Fruit fly (Drosophila melanogaster) whole organism, wandering third instar larva: Measurements from ENCODE around the gene Swt1.
A peak's percentile ranks its signal among the peaks of the same experiment; 100 is the strongest.

ENCODE experiments used
- Abd-B ChIP-seq: fragments of >200 bp; optimal IDR thresholded peaks from 2 replicates; lab custom pipeline; 2017; ENCODE audit warnings: missing biosample characterization, missing genetic modification characterization
- CG32264 ChIP-seq: fragments of 200-800 bp; sonication (Bioruptor generic); optimal IDR thresholded peaks from 2 replicates; lab custom pipeline; 2016; ENCODE audit warnings: missing biosample characterization, missing genetic modification characterization
- CG9705 ChIP-seq: fragments of 200-800 bp; sonication (Bioruptor generic); optimal IDR thresholded peaks from 2 replicates; lab custom pipeline; 2018; ENCODE audit warnings: missing biosample characterization, mild to moderate bottlenecking, missing genetic modification characterization
- CrebA ChIP-seq: fragments of 200-800 bp; sonication (Bioruptor generic); optimal IDR thresholded peaks from 2 replicates; lab custom pipeline; 2016; ENCODE audit warnings: missing biosample characterization, mild to moderate bottlenecking, missing genetic modification characterization, borderline replicate concordance
- Dfd ChIP-seq: fragments of >200 bp; optimal IDR thresholded peaks from 2 replicates; lab custom pipeline; 2017; ENCODE audit warnings: missing biosample characterization, missing genetic modification characterization
- Dif ChIP-seq: fragments of 200-275, 200-300 bp; sonication (Bioruptor generic); optimal IDR thresholded peaks from 2 replicates; lab custom pipeline; 2018; ENCODE audit warnings: missing biosample characterization, missing genetic modification characterization; ENCODE audit not compliant: partially characterized antibody
- GATAd ChIP-seq: sonication (Bioruptor generic); optimal IDR thresholded peaks from 2 replicates; lab custom pipeline; 2016; ENCODE audit warnings: missing biosample characterization, missing genetic modification characterization
- HLH106 ChIP-seq: fragments of 200-800 bp; optimal IDR thresholded peaks from 3 replicates; lab custom pipeline; 2019; ENCODE audit warnings: missing biosample characterization, mild to moderate bottlenecking, missing genetic modification characterization, moderate library complexity
- Hnf4 ChIP-seq: fragments of 200-800 bp; sonication (Bioruptor generic); optimal IDR thresholded peaks from 2 replicates; lab custom pipeline; 2016; ENCODE audit warnings: missing biosample characterization, mild to moderate bottlenecking, missing genetic modification characterization
- Hr78 ChIP-seq: fragments of >200 bp; optimal IDR thresholded peaks from 2 replicates; lab custom pipeline; 2017; ENCODE audit warnings: missing biosample characterization, missing genetic modification characterization
- Hr83 ChIP-seq: fragments of 200-300 bp; sonication (Bioruptor generic); optimal IDR thresholded peaks from 2 replicates; lab custom pipeline; 2016; ENCODE audit warnings: missing biosample characterization, mild to moderate bottlenecking, missing genetic modification characterization, moderate library complexity; ENCODE audit not compliant: poor library complexity, severe bottlenecking
- Jra ChIP-seq: sonication (Bioruptor generic); optimal IDR thresholded peaks from 2 replicates; lab custom pipeline; 2016; ENCODE audit warnings: missing biosample characterization, missing genetic modification characterization
- Mio ChIP-seq: sonication (Bioruptor generic); optimal IDR thresholded peaks from 2 replicates; lab custom pipeline; 2016; ENCODE audit warnings: missing biosample characterization, missing genetic modification characterization
- Myc ChIP-seq: fragments of >200 bp; optimal IDR thresholded peaks from 2 replicates; lab custom pipeline; 2017
- N ChIP-seq: fragments of >200 bp; optimal IDR thresholded peaks from 2 replicates; lab custom pipeline; 2018; ENCODE audit warnings: missing biosample characterization, missing external identifiers, missing genetic modification characterization
- OdsH ChIP-seq: fragments of 200-800 bp; sonication (Bioruptor generic); optimal IDR thresholded peaks from 2 replicates; lab custom pipeline; 2016; ENCODE audit warnings: missing biosample characterization, mild to moderate bottlenecking, missing genetic modification characterization
- Rel ChIP-seq, 2 experiments: fragments of 200-800 bp; sonication (Bioruptor generic) in 1 of 2; optimal IDR thresholded peaks; 2 replicates in 1 of 2; 3 replicates in 1 of 2; lab custom pipeline; 2016 to 2019; ENCODE audit warnings: mild to moderate bottlenecking in 2 of 2, missing biosample characterization in 2 of 2, missing genetic modification characterization in 2 of 2, moderate library complexity in 1 of 2
- Sp1 ChIP-seq: fragments of 200-800 bp; sonication (Bioruptor generic); optimal IDR thresholded peaks from 3 replicates; lab custom pipeline; 2019; ENCODE audit warnings: missing biosample characterization, mild to moderate bottlenecking, missing genetic modification characterization, moderate library complexity
- Vsx2 ChIP-seq: fragments of 200-300, 225-300 bp; sonication (Bioruptor generic); optimal IDR thresholded peaks from 2 replicates; lab custom pipeline; 2018; ENCODE audit warnings: missing biosample characterization, missing genetic modification characterization; ENCODE audit not compliant: partially characterized antibody
- br ChIP-seq: fragments of 200-800 bp; sonication (Bioruptor generic); optimal IDR thresholded peaks from 2 replicates; lab custom pipeline; 2016; ENCODE audit warnings: missing biosample characterization, missing genetic modification characterization
- brk ChIP-seq: fragments of 200-800 bp; sonication (Bioruptor generic); optimal IDR thresholded peaks from 2 replicates; lab custom pipeline; 2016; ENCODE audit warnings: missing biosample characterization, mild to moderate bottlenecking, missing genetic modification characterization
- dl ChIP-seq, 2 experiments: fragments of 175-275, 200-275 bp in 1 of 2; fragments of 200-275 bp in 1 of 2; sonication (Bioruptor generic); optimal IDR thresholded peaks; lab custom pipeline; 2018; ENCODE audit warnings: mild to moderate bottlenecking in 2 of 2, missing biosample characterization in 2 of 2, missing genetic modification characterization in 2 of 2, moderate library complexity in 2 of 2; ENCODE audit not compliant: partially characterized antibody in 2 of 2, insufficient read depth in 1 of 2
- dmrt93B ChIP-seq: fragments of 200-800 bp; sonication (Bioruptor generic); optimal IDR thresholded peaks from 2 replicates; lab custom pipeline; 2018; ENCODE audit warnings: missing biosample characterization, mild to moderate bottlenecking, missing genetic modification characterization
- dsf ChIP-seq: sonication (Bioruptor generic); optimal IDR thresholded peaks from 2 replicates; lab custom pipeline; 2016; ENCODE audit warnings: missing biosample characterization, missing genetic modification characterization, borderline replicate concordance
- ey ChIP-seq: fragments of 200-800 bp; sonication (Bioruptor generic); optimal IDR thresholded peaks from 2 replicates; lab custom pipeline; 2016; ENCODE audit warnings: missing biosample characterization, missing genetic modification characterization
- foxo ChIP-seq, 2 experiments: fragments of 200-800 bp; sonication (Bioruptor generic); optimal IDR thresholded peaks; 2 replicates in 1 of 2; 3 replicates in 1 of 2; lab custom pipeline; 2016 to 2017; ENCODE audit warnings: missing biosample characterization in 2 of 2, missing genetic modification characterization in 2 of 2
- fru ChIP-seq: fragments of 200-800 bp; sonication (Bioruptor generic); optimal IDR thresholded peaks from 3 replicates; lab custom pipeline; 2016; ENCODE audit warnings: missing biosample characterization, mild to moderate bottlenecking, missing genetic modification characterization
- h ChIP-seq: fragments of 200-800 bp; sonication (Bioruptor generic); optimal IDR thresholded peaks from 3 replicates; lab custom pipeline; 2016; ENCODE audit warnings: missing biosample characterization, mild to moderate bottlenecking, missing genetic modification characterization
- jim ChIP-seq: fragments of 175-275, 200-325 bp; sonication (Bioruptor generic); optimal IDR thresholded peaks from 2 replicates; lab custom pipeline; 2016; ENCODE audit warnings: missing biosample characterization, mild to moderate bottlenecking, missing genetic modification characterization
- lola ChIP-seq: fragments of >200 bp; optimal IDR thresholded peaks from 2 replicates; lab custom pipeline; 2017; ENCODE audit warnings: missing biosample characterization, missing genetic modification characterization
- pan ChIP-seq: fragments of >200 bp; optimal IDR thresholded peaks from 2 replicates; lab custom pipeline; 2017
- psq ChIP-seq: fragments of 200-800 bp; sonication (Bioruptor generic); optimal IDR thresholded peaks from 3 replicates; lab custom pipeline; 2017; ENCODE audit warnings: missing biosample characterization, mild to moderate bottlenecking, missing genetic modification characterization, moderate library complexity
- rgr ChIP-seq: fragments of 200-800 bp; sonication (Bioruptor generic); optimal IDR thresholded peaks from 3 replicates; lab custom pipeline; 2016; ENCODE audit warnings: missing biosample characterization, mild to moderate bottlenecking, missing genetic modification characterization
- sage ChIP-seq: fragments of 200-800 bp; sonication (Bioruptor generic); optimal IDR thresholded peaks from 2 replicates; lab custom pipeline; 2016; ENCODE audit warnings: missing biosample characterization, mild to moderate bottlenecking, missing genetic modification characterization
- sv ChIP-seq: fragments of 200-800 bp; sonication (Bioruptor generic); optimal IDR thresholded peaks from 3 replicates; lab custom pipeline; 2016; ENCODE audit warnings: missing biosample characterization, missing genetic modification characterization
- tai ChIP-seq: sonication (Bioruptor generic); optimal IDR thresholded peaks from 2 replicates; lab custom pipeline; 2016; ENCODE audit warnings: missing biosample characterization, missing genetic modification characterization
- usp ChIP-seq: fragments of >200 bp; optimal IDR thresholded peaks from 2 replicates; lab custom pipeline; 2017; ENCODE audit warnings: missing biosample characterization, missing genetic modification characterization
- woc ChIP-seq: sonication (Bioruptor generic); optimal IDR thresholded peaks from 2 replicates; lab custom pipeline; 2016; ENCODE audit warnings: missing biosample characterization, mild to moderate bottlenecking, missing genetic modification characterization

The Swt1 gene

dm6 chrX:18092126-18092525, 1.8 kb upstream of the Swt1 start:
- TF ChIP-seq ey (GFP tag; lab: Kevin White, UChicago): no peak
- no peak for TF ChIP-seq Vsx2 (GFP tag; lab: Kevin White, UChicago)
- TF ChIP-seq Hr78 (GFP tag; lab: Kevin White, UChicago): no peak
- TF ChIP-seq dsf (GFP tag; lab: Kevin White, UChicago): no peak
- TF ChIP-seq Rel (GFP tag; optimal IDR thresholded peaks at IDR 0.05; lab: Kevin White, UChicago): no peak
- TF ChIP-seq Rel (tag; optimal IDR thresholded peaks at IDR 0.05; lab: Kevin White, UChicago): no peak
- TF ChIP-seq tai (GFP tag; lab: Kevin White, UChicago): no peak
- no peak for TF ChIP-seq CG32264 (GFP tag; lab: Kevin White, UChicago)
- TF ChIP-seq Hr83 (GFP tag; lab: Kevin White, UChicago): no peak
- no peak for TF ChIP-seq dmrt93B (GFP tag; lab: Kevin White, UChicago)
- TF ChIP-seq dl (GFP tag; optimal IDR thresholded peaks at IDR 0.05; lab: Kevin White, UChicago; ENCODE audit: insufficient read depth in 1 of 2, partially characterized antibody in 2 of 2): no peak

- TF ChIP-seq Sp1 (GFP tag; lab: Kevin White, UChicago): peak; percentile 17
- no peak for TF ChIP-seq dsf (GFP tag; lab: Kevin White, UChicago)
- peak; percentile 39 for TF ChIP-seq Rel (GFP tag; optimal IDR thresholded peaks at IDR 0.05; lab: Kevin White, UChicago)
- TF ChIP-seq Rel (tag; optimal IDR thresholded peaks at IDR 0.05; lab: Kevin White, UChicago): peak; percentile 74
- peak; percentile 90 for TF ChIP-seq Hnf4 (GFP tag; lab: Kevin White, UChicago)
Measured at dm6 chrX:18091159-18091676, 909 bp upstream of the Swt1 start, which contains the start of gene scu. scu (plus strand) TSS chrX:18091259.

- TF ChIP-seq Dif (GFP tag; lab: Kevin White, UChicago): no peak
- TF ChIP-seq rgr (GFP tag; lab: Kevin White, UChicago): no peak
- no peak for TF ChIP-seq Rel (GFP tag; optimal IDR thresholded peaks at IDR 0.05; lab: Kevin White, UChicago)
- TF ChIP-seq Rel (tag; optimal IDR thresholded peaks at IDR 0.05; lab: Kevin White, UChicago): no peak
- no peak for TF ChIP-seq sv (GFP tag; lab: Kevin White, UChicago)
- TF ChIP-seq sage (GFP tag; lab: Kevin White, UChicago): no peak
- no peak for TF ChIP-seq psq (GFP tag; lab: Kevin White, UChicago)
- TF ChIP-seq br (GFP tag; lab: Kevin White, UChicago): no peak
- TF ChIP-seq, all 38 proteins: peak for 0
Measured at dm6 chrX:18088432-18088831, 1.9 kb downstream of the Swt1 start, which contains the start of gene CG7536. CG7536 (minus strand) TSS chrX:18088532.

dm6 chrX:18085470-18085797, 4.9 kb downstream of the Swt1 start, which contains the start of gene Ada3:
Ada3 (plus strand) TSS chrX:18085761.
- TF ChIP-seq br (GFP tag; lab: Kevin White, UChicago) (peak; percentile 79), CrebA (no peak), GATAd (GFP tag; lab: Kevin White, UChicago) (peak; percentile 60), dl (GFP tag; optimal IDR thresholded peaks at IDR 0.05; lab: Kevin White, UChicago; ENCODE audit: insufficient read depth in 1 of 2, partially characterized antibody in 2 of 2) (no peak), Sp1 (GFP tag; lab: Kevin White, UChicago) (peak; percentile 76), brk (GFP tag; lab: Kevin White, UChicago) (no peak), N (no peak), dmrt93B (GFP tag; lab: Kevin White, UChicago) (peak; percentile 65), sv (GFP tag; lab: Kevin White, UChicago) (peak; percentile 86), dsf (GFP tag; lab: Kevin White, UChicago) (peak; percentile 54), lola (GFP tag; lab: Kevin White, UChicago) (no peak), fru (GFP tag; lab: Kevin White, UChicago) (peak; percentile 85), OdsH (peak; percentile 64), Hr83 (GFP tag; lab: Kevin White, UChicago) (no peak), Dif (GFP tag; lab: Kevin White, UChicago) (no peak), Rel (GFP tag; optimal IDR thresholded peaks at IDR 0.05; lab: Kevin White, UChicago) (no peak), Rel (tag; optimal IDR thresholded peaks at IDR 0.05; lab: Kevin White, UChicago) (peak; percentile 56), sage (GFP tag; lab: Kevin White, UChicago) (peak; percentile 5), jim (GFP tag; lab: Kevin White, UChicago) (no peak), usp (GFP tag; lab: Kevin White, UChicago) (no peak), rgr (GFP tag; lab: Kevin White, UChicago) (peak; percentile 83), HLH106 (tag; lab: Kevin White, UChicago) (peak; percentile 86), woc (peak; percentile 83), psq (GFP tag; lab: Kevin White, UChicago) (peak; percentile 70), Jra (GFP tag; lab: Kevin White, UChicago) (peak; percentile 80), tai (GFP tag; lab: Kevin White, UChicago) (no peak), Dfd (GFP tag; lab: Kevin White, UChicago) (no peak), Vsx2 (GFP tag; lab: Kevin White, UChicago) (no peak), Mio (GFP tag; lab: Kevin White, UChicago) (no peak), Hnf4 (GFP tag; lab: Kevin White, UChicago) (peak; percentile 85), pan (lab: Kevin White, UChicago) (no peak), ey (GFP tag; lab: Kevin White, UChicago) (peak; percentile 83), Hr78 (GFP tag; lab: Kevin White, UChicago) (no peak), h (peak; percentile 90), CG32264 (GFP tag; lab: Kevin White, UChicago) (peak; percentile 63), foxo (GFP tag; optimal IDR thresholded peaks at IDR 0.05; lab: Kevin White, UChicago) (peak in 1 of 2 experiments; percentile 88), CG9705 (GFP tag; lab: Kevin White, UChicago) (peak; percentile 76), Myc (lab: Kevin White, UChicago) (peak; percentile 15), Abd-B (no peak)
